Worm (Caenorhabditis elegans): Measurements from ENCODE around the gene cnc-7.

DNA sequence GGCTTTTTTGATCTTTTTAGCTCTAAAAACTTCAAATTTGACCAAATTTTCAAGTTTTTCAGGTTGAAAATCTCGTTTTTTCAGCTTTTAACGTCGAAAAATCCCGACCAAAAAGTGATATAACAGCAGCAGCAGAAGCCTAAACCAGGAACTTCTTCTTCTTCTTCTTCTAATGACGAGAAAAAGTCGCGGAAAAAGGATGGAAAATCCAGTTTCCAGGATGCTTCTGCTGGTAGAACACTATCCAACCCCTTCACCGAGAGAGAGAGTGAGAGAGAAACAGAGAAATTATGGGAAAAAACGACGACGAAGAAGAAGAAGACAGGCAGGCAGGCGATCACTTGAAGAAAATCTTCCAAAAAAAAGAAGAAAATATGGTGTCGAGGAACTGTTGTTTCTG is 12.9 kb downstream of the cnc-7 start:
- TF ChIP-seq mxl-1 (tag; optimal IDR thresholded peaks at IDR 0.05) (no peak), unc-62 (GFP tag; optimal IDR thresholded peaks at IDR 0.05) (no peak), hmg-20 (GFP tag; IDR thresholded peaks at IDR 0.05) (no peak), ceh-91 (GFP tag; IDR thresholded peaks at IDR 0.05) (no peak), nhr-120 (GFP tag; IDR thresholded peaks at IDR 0.05) (no peak), F57C9.4 (tag; optimal IDR thresholded peaks at IDR 0.05) (no peak), ets-4 (GFP tag; optimal IDR thresholded peaks at IDR 0.05) (no peak)
